Fruit fly (Drosophila melanogaster) whole organism, adult: ENCODE data around the gene sov.

ENCODE experiments used
- CG11617 ChIP-seq: fragments of 200-800 bp; sonication (Bioruptor generic); optimal IDR thresholded peaks from 2 replicates; lab custom pipeline; 2017; ENCODE audit warnings: mild to moderate bottlenecking, missing biosample characterization, missing genetic modification reagents, missing genetic modification characterization
- CG1620 ChIP-seq: fragments of 200-800 bp; sonication (Bioruptor generic); optimal IDR thresholded peaks from 2 replicates; lab custom pipeline; 2016; ENCODE audit warnings: missing biosample characterization, missing genetic modification characterization
- CG7045 ChIP-seq: fragments of 200-800 bp; sonication (Bioruptor generic); optimal IDR thresholded peaks from 2 replicates; lab custom pipeline; 2017; ENCODE audit warnings: missing biosample characterization, mild to moderate bottlenecking, missing genetic modification characterization
- CG7101 ChIP-seq: fragments of 200-800 bp; sonication (Bioruptor generic); optimal IDR thresholded peaks from 2 replicates; lab custom pipeline; 2018; ENCODE audit warnings: missing biosample characterization, mild to moderate bottlenecking, missing genetic modification characterization, moderate library complexity
- Crg-1 ChIP-seq: fragments of 200-800 bp; sonication (Bioruptor generic); optimal IDR thresholded peaks from 2 replicates; lab custom pipeline; 2016; ENCODE audit warnings: missing biosample characterization, missing genetic modification characterization
- Mnt ChIP-seq: fragments of 200-800 bp; sonication (Bioruptor generic); optimal IDR thresholded peaks from 2 replicates; lab custom pipeline; 2016; ENCODE audit warnings: missing biosample characterization, mild to moderate bottlenecking, missing genetic modification characterization
- kay ChIP-seq: fragments of 200-800 bp; sonication (Bioruptor generic); peaks from one replicate; lab custom pipeline; 2016; ENCODE audit warnings: missing biosample characterization, missing genetic modification characterization, borderline replicate concordance
- tj ChIP-seq: fragments of 200-800 bp; sonication (Bioruptor generic); optimal IDR thresholded peaks from 3 replicates; lab custom pipeline; 2017; ENCODE audit warnings: missing biosample characterization, mild to moderate bottlenecking, missing genetic modification characterization, moderate library complexity

DNA sequence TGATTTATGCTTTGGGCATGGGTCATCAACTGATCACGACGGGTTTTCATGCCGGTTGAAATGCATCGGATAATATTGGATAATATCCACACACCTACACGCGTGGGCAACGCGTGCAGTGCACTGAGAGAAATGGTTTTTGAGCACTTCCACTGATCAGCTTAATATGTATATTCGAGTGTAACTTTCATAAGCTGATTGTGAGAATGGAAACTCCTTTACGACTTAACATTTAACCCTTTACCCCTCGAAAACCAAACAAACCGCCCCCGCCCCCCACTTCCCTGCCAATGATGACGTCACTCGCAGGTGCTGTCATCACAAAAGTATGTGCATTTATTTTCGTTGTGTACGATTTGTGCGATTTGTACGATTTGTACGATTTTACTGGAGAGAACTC lies 38.7 kb downstream of the sov start:
- TF ChIP-seq Crg-1 (GFP tag; lab: Kevin White, UChicago) (no peak), CG7101 (tag; lab: Kevin White, UChicago) (no peak), kay (GFP tag; lab: Kevin White, UChicago) (no peak), Mnt (no peak), CG7045 (GFP tag; lab: Kevin White, UChicago) (no peak), tj (no peak), CG11617 (GFP tag; lab: Kevin White, UChicago) (no peak), CG1620 (no peak)
